Fruit fly (Drosophila melanogaster): ENCODE measurements around the gene btn.

The btn gene

dm6 chr3R:22635684-22636566 is 49.5 kb upstream of the btn start (continued):
- no peak for TF ChIP-seq Ets97D (GFP tag; optimal IDR thresholded peaks at IDR 0.05)
- TF ChIP-seq Eip74EF (GFP tag; optimal IDR thresholded peaks at IDR 0.05): peak in 1 of 2 experiments; percentile 10
- TF ChIP-seq Nf-YB (GFP tag; optimal IDR thresholded peaks at IDR 0.05): no peak
- no peak for TF ChIP-seq Hmx (GFP tag; optimal IDR thresholded peaks at IDR 0.05)
- peak; percentile 83; the same call in 2 of the 4 replicates for TF ChIP-seq chinmo (GFP tag; IDR thresholded peaks at IDR 0.05; ENCODE audit: partially characterized antibody)
- no peak for TF ChIP-seq Six4 (GFP tag; optimal IDR thresholded peaks at IDR 0.05)
- no peak for TF ChIP-seq Awh (GFP tag; IDR thresholded peaks at IDR 0.05)
- TF ChIP-seq Abd-B (GFP tag; optimal IDR thresholded peaks at IDR 0.05): no peak
- TF ChIP-seq sisA (GFP tag; IDR thresholded peaks at IDR 0.05): no peak
- no peak for TF ChIP-seq repo (GFP tag; optimal IDR thresholded peaks at IDR 0.05)
- no peak for TF ChIP-seq sens-2 (GFP tag; IDR thresholded peaks at IDR 0.05)
- no peak for TF ChIP-seq CG17568 (GFP tag; optimal IDR thresholded peaks at IDR 0.05)
- TF ChIP-seq bbx (GFP tag; IDR thresholded peaks at IDR 0.05; ENCODE audit: partially characterized antibody): no peak
- no peak for TF ChIP-seq kay (GFP tag; optimal IDR thresholded peaks at IDR 0.05)
- TF ChIP-seq fd64A (GFP tag; optimal IDR thresholded peaks at IDR 0.05): no peak
- TF ChIP-seq CG9876 (GFP tag; optimal IDR thresholded peaks at IDR 0.05): no peak
- TF ChIP-seq Meics (GFP tag; optimal IDR thresholded peaks at IDR 0.05): no peak
- no peak for TF ChIP-seq CG3065 (GFP tag; optimal IDR thresholded peaks at IDR 0.05)
- TF ChIP-seq zfh2 (GFP tag; optimal IDR thresholded peaks at IDR 0.05): no peak
- peak; percentile 53 for TF ChIP-seq GATAe (GFP tag; conservative IDR thresholded peaks at IDR 0.05)
- no peak for TF ChIP-seq CG10274 (GFP tag; optimal IDR thresholded peaks at IDR 0.05)
- no peak for TF ChIP-seq Pdp1 (GFP tag; optimal IDR thresholded peaks at IDR 0.05)
- TF ChIP-seq CG15696 (tag; optimal IDR thresholded peaks at IDR 0.05): no peak
- no peak for TF ChIP-seq CG7786 (GFP tag; optimal IDR thresholded peaks at IDR 0.05)
- peak; percentile 65 for TF ChIP-seq CG12769 (tag; optimal IDR thresholded peaks at IDR 0.05)
- TF ChIP-seq CG5245 (GFP tag; optimal IDR thresholded peaks at IDR 0.05): no peak
- no peak for TF ChIP-seq luna (GFP tag; optimal IDR thresholded peaks at IDR 0.05)
- no peak for TF ChIP-seq dysf (GFP tag; IDR thresholded peaks at IDR 0.05)
- no peak for TF ChIP-seq CG13424 (tag; optimal IDR thresholded peaks at IDR 0.05)
- TF ChIP-seq mam (GFP tag; optimal IDR thresholded peaks at IDR 0.05): no peak
- peak; percentile 71 for TF ChIP-seq Jarid2 (GFP tag; optimal IDR thresholded peaks at IDR 0.05)
- TF ChIP-seq Dek (tag; optimal IDR thresholded peaks at IDR 0.05): no peak
- TF ChIP-seq bowl (GFP tag; IDR thresholded peaks at IDR 0.05): no peak
- TF ChIP-seq exex (tag; optimal IDR thresholded peaks at IDR 0.05): peak; percentile 38
- TF ChIP-seq Hmr (GFP tag; optimal IDR thresholded peaks at IDR 0.05): peak; percentile 33
- no peak for TF ChIP-seq CG10979 (tag; optimal IDR thresholded peaks at IDR 0.05)
- TF ChIP-seq eyg (GFP tag; optimal IDR thresholded peaks at IDR 0.05): no peak
- TF ChIP-seq Ssrp (tag; optimal IDR thresholded peaks at IDR 0.05): no peak
- TF ChIP-seq ham (GFP tag; IDR thresholded peaks at IDR 0.05): no peak
- TF ChIP-seq br (optimal IDR thresholded peaks at IDR 0.05): no peak
- TF ChIP-seq CG16815 (GFP tag; optimal IDR thresholded peaks at IDR 0.05): no peak
- no peak for TF ChIP-seq trh (GFP tag; optimal IDR thresholded peaks at IDR 0.05)
- TF ChIP-seq CG10431 (GFP tag; optimal IDR thresholded peaks at IDR 0.05): no peak
- no peak for TF ChIP-seq sc (optimal IDR thresholded peaks at IDR 0.05)
- no peak for TF ChIP-seq sc (GFP tag; optimal IDR thresholded peaks at IDR 0.05)
- no peak for TF ChIP-seq sna (GFP tag; IDR thresholded peaks at IDR 0.05; ENCODE audit: partially characterized antibody)
- TF ChIP-seq Dip2 (GFP tag; IDR thresholded peaks at IDR 0.05): no peak
- no peak for TF ChIP-seq Ravus (GFP tag; IDR thresholded peaks at IDR 0.05)
- TF ChIP-seq prd (optimal IDR thresholded peaks at IDR 0.05): no peak
- no peak for TF ChIP-seq prd (GFP tag; IDR thresholded peaks at IDR 0.05)

Measured in whole organism, embryonic.